Fruit fly (Drosophila melanogaster) S2 (cell line): Measurements from ENCODE around the gene CG10418.

Source experiments
- CG8478 ChIP-seq: fragments of >200 bp; optimal IDR thresholded peaks from 2 replicates; lab custom pipeline; 2018
- CTCF ChIP-seq, 2 experiments: fragments of >200 bp; optimal IDR thresholded peaks; 2 replicates each; lab custom pipeline; 2018

DNA sequence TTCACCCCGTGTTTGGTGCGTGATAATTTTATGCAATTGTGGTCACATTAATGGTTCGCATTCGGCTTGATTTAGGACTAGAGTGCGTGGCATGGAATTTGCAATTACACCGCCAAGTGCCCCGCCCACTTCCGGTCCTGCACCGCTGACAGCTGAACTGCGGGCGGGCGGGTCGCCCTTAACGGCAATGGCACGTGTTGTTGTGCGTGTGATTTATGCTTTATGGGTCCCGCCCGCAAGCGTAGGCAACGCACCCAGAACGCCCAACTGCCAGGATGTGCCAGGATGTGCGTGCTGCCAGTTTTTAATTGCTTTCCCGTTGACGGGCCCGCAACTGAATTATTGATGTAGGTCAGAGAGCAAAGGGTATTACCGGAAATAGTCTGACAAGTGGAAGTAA lies 27.3 kb downstream of the CG10418 start:
- no peak for TF ChIP-seq CG8478 (lab: Kevin White, UChicago)
- no peak for TF ChIP-seq CTCF (optimal IDR thresholded peaks at IDR 0.05; lab: Kevin White, UChicago)
